Fruit fly (Drosophila melanogaster): Measurements from ENCODE around the gene CG15561.

CG15561 gene

DNA sequence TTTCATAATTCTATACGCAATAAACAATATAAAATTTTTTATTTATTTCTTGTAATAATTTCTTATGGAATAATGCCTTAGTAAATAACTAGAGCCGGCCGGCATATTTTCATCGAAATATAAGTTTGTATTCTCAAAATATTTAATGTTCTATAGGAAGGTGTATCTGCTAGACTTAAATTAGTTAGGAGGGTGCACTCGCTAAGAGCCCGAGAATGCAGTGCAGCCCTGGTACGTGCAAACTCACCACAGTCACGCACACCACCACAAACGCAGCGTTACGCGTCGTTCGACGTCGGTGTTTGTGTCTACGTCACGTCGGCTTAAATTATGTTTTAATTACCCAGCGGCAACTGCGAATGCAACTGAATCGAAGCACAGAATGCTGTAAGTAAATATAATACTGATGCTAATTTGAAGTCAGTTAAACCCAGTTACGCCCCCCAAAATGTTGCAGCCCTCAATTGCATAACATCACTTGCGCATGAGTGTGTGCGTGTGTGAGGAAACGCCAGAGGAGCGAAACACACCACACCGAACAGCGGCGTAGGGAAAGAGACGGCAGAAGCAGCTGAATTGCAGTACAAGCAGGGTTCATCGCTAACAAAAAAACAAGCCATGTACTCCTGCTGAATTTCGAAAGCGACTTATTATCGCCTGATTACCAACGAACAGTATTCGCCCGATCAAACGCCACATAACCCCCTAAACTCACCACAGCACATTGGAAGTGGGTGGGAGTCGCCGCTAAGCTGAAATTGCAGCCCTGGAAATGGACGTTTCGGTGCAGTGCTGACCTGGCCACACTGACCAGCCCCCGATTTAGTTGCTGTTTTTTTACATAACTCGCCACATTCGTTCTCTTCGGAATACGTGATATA lies 5.0 kb upstream of the CG15561 start, which contains the start of gene CG12054 (continued):
- TF ChIP-seq CG10267 (tag; optimal IDR thresholded peaks at IDR 0.05), result no peak
- peak; percentile 38 for TF ChIP-seq CG9727 (GFP tag; optimal IDR thresholded peaks at IDR 0.05)
- peak; percentile 91 for TF ChIP-seq gfzf (GFP tag; optimal IDR thresholded peaks at IDR 0.05)
- no peak for TF ChIP-seq CG17568 (GFP tag; optimal IDR thresholded peaks at IDR 0.05)
- TF ChIP-seq Gug (GFP tag; IDR thresholded peaks at IDR 0.05), result peak; percentile 3; the same call in 1 of the 4 replicates
- TF ChIP-seq Abd-B (GFP tag; optimal IDR thresholded peaks at IDR 0.05), result peak; percentile 59
- TF ChIP-seq Ets97D (GFP tag; optimal IDR thresholded peaks at IDR 0.05), result peak; percentile 28
- peak; percentile 23 for TF ChIP-seq bcd (GFP tag; optimal IDR thresholded peaks at IDR 0.05)
- peak; percentile 16 for TF ChIP-seq CG13624 (GFP tag; optimal IDR thresholded peaks at IDR 0.05)
- TF ChIP-seq bigmax (GFP tag; optimal IDR thresholded peaks at IDR 0.05), result peak; percentile 85
- no peak for TF ChIP-seq nom (GFP tag; optimal IDR thresholded peaks at IDR 0.05)
- peak; percentile 91 for TF ChIP-seq pzg (GFP tag; optimal IDR thresholded peaks at IDR 0.05)
- no peak for TF ChIP-seq Doc2 (GFP tag; IDR thresholded peaks at IDR 0.05)
- TF ChIP-seq Dek (tag; optimal IDR thresholded peaks at IDR 0.05), result peak; percentile 12
- TF ChIP-seq CG2712 (tag; optimal IDR thresholded peaks at IDR 0.05), result peak; percentile 1
- TF ChIP-seq CG8290 (GFP tag; optimal IDR thresholded peaks at IDR 0.05), result no peak
- TF ChIP-seq CG8290 (tag; optimal IDR thresholded peaks at IDR 0.05), result peak; percentile 5 to 59
- no peak for TF ChIP-seq CG6765 (GFP tag; optimal IDR thresholded peaks at IDR 0.05)
- peak; percentile 59 for TF ChIP-seq CG15514 (GFP tag; optimal IDR thresholded peaks at IDR 0.05)
- TF ChIP-seq gsb-n (tag; optimal IDR thresholded peaks at IDR 0.05), result peak; percentile 0
- peak; percentile 25 for TF ChIP-seq stwl (tag; optimal IDR thresholded peaks at IDR 0.05)
- peak; percentile 56 for TF ChIP-seq nerfin-1 (tag; optimal IDR thresholded peaks at IDR 0.05)
- TF ChIP-seq Side (GFP tag; optimal IDR thresholded peaks at IDR 0.05), result peak; percentile 5
- TF ChIP-seq Med (GFP tag), result peak; percentile 79
- peak; percentile 50 for TF ChIP-seq BEAF-32 (GFP tag; optimal IDR thresholded peaks at IDR 0.05)
- peak; percentile 63 for TF ChIP-seq CG1603 (tag; optimal IDR thresholded peaks at IDR 0.05)
- peak; percentile 2 for TF ChIP-seq CG18599 (GFP tag; optimal IDR thresholded peaks at IDR 0.05)
- TF ChIP-seq CG9609 (GFP tag; optimal IDR thresholded peaks at IDR 0.05), result peak; percentile 16
- peak; percentile 97 for TF ChIP-seq cg (GFP tag; optimal IDR thresholded peaks at IDR 0.05)
- TF ChIP-seq Sin3A (optimal IDR thresholded peaks at IDR 0.05), result peak; percentile 73
- TF ChIP-seq Xbp1 (GFP tag; optimal IDR thresholded peaks at IDR 0.05), result peak; percentile 10
- TF ChIP-seq abd-A (tag; optimal IDR thresholded peaks at IDR 0.05), result peak; percentile 34
- peak; percentile 9 for TF ChIP-seq CG17186 (GFP tag; optimal IDR thresholded peaks at IDR 0.05)
- peak; percentile 99 for TF ChIP-seq YL-1 (GFP tag; optimal IDR thresholded peaks at IDR 0.05)
- TF ChIP-seq CG15601 (tag; optimal IDR thresholded peaks at IDR 0.05), result no peak
- peak; percentile 70 for TF ChIP-seq Sry-δ (GFP tag; optimal IDR thresholded peaks at IDR 0.05)
- no peak for TF ChIP-seq CG7963 (GFP tag; IDR thresholded peaks at IDR 0.05; ENCODE audit: partially characterized antibody)
- peak; percentile 47 for TF ChIP-seq CG4617 (GFP tag; optimal IDR thresholded peaks at IDR 0.05; ENCODE audit: borderline replicate concordance)
- TF ChIP-seq Deaf1 (tag; optimal IDR thresholded peaks at IDR 0.05), result peak; percentile 0
- TF ChIP-seq CG12391 (tag; optimal IDR thresholded peaks at IDR 0.05), result peak; percentile 3
- TF ChIP-seq CG4282 (GFP tag; optimal IDR thresholded peaks at IDR 0.05), result no peak
- TF ChIP-seq Hmr (GFP tag; optimal IDR thresholded peaks at IDR 0.05), result peak; percentile 20
- no peak for TF ChIP-seq CoRest (tag; optimal IDR thresholded peaks at IDR 0.05)
- TF ChIP-seq CG12769 (tag; optimal IDR thresholded peaks at IDR 0.05), result peak; percentile 9
- peak; percentile 9 for TF ChIP-seq lilli (GFP tag; optimal IDR thresholded peaks at IDR 0.05)
- peak; percentile 2 for TF ChIP-seq phol (tag; optimal IDR thresholded peaks at IDR 0.05)
- no peak for TF ChIP-seq zfh1 (GFP tag; IDR thresholded peaks at IDR 0.05)
- TF ChIP-seq lbe (GFP tag; optimal IDR thresholded peaks at IDR 0.05), result peak; percentile 20
